Worm (Caenorhabditis elegans): ENCODE measurements around the gene ppt-1.

The ppt-1 gene

ce11 chrV:6661658-6662057 is 35.5 kb upstream of the ppt-1 start:
- TF ChIP-seq nhr-71 (tag; optimal IDR thresholded peaks at IDR 0.05) = peak; percentile 71
- peak; percentile 58 for TF ChIP-seq unc-86 (tag; optimal IDR thresholded peaks at IDR 0.05)
- TF ChIP-seq dsc-1 (tag; optimal IDR thresholded peaks at IDR 0.05) = peak; percentile 91
- no peak for TF ChIP-seq nhr-12 (tag; optimal IDR thresholded peaks at IDR 0.05)
- peak; percentile 74 for TF ChIP-seq lin-14 (GFP tag; optimal IDR thresholded peaks at IDR 0.05)
- no peak for TF ChIP-seq sptf-1 (tag; optimal IDR thresholded peaks at IDR 0.05)
- peak; percentile 28 for TF ChIP-seq fkh-8 (tag; optimal IDR thresholded peaks at IDR 0.05)
- no peak for TF ChIP-seq rnt-1 (tag; optimal IDR thresholded peaks at IDR 0.05)
- peak; percentile 41 for TF ChIP-seq sox-4 (tag; optimal IDR thresholded peaks at IDR 0.05)
- TF ChIP-seq irx-1 (tag; optimal IDR thresholded peaks at IDR 0.05) = no peak
- TF ChIP-seq blmp-1 (tag; optimal IDR thresholded peaks at IDR 0.05) = no peak
- TF ChIP-seq fkh-10 (GFP tag; optimal IDR thresholded peaks at IDR 0.05) = peak; percentile 14
- peak; percentile 30 for TF ChIP-seq pax-3 (tag; optimal IDR thresholded peaks at IDR 0.05)
- peak; percentile 56 for TF ChIP-seq nhr-47 (tag; optimal IDR thresholded peaks at IDR 0.05)
- no peak for TF ChIP-seq fos-1 (tag; optimal IDR thresholded peaks at IDR 0.05)
- peak; percentile 8 for TF ChIP-seq xbp-1 (tag; optimal IDR thresholded peaks at IDR 0.05)
- peak; percentile 8 for TF ChIP-seq swsn-7 (tag; optimal IDR thresholded peaks at IDR 0.05)
- peak; percentile 13 to 24 for TF ChIP-seq lsy-2 (tag; optimal IDR thresholded peaks at IDR 0.05)
- no peak for TF ChIP-seq lin-35 (GFP tag; optimal IDR thresholded peaks at IDR 0.05)

DNA sequence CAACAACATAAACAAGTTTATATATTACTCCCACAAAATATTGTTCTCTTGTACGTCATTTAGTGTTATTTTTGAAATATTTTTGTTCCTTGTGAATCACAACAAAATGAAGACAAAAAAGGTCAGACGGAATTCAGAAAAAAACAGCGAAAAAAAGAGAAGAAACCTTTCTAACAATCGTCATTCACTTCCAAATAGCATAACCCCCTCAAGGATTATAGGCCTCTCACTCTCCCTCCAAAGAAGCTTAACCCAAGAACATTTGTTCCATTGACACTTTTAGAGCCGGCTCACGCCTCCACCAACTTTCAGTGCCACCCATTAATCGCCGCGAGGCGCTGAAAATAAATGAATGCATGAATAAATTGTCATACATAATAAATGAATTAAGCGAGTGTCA is 33.4 kb upstream of the ppt-1 start:
- TF ChIP-seq ceh-63 (GFP tag; optimal IDR thresholded peaks at IDR 0.05) = no peak
- no peak for TF ChIP-seq sptf-1 (tag; optimal IDR thresholded peaks at IDR 0.05)
- no peak for TF ChIP-seq nhr-11 (tag; optimal IDR thresholded peaks at IDR 0.05)
- TF ChIP-seq ces-1 (GFP tag; optimal IDR thresholded peaks at IDR 0.05) = no peak
- TF ChIP-seq egl-27 (tag; optimal IDR thresholded peaks at IDR 0.05) = no peak
- TF ChIP-seq elt-2 (tag; optimal IDR thresholded peaks at IDR 0.05) = no peak
- TF ChIP-seq skn-1 (tag; optimal IDR thresholded peaks at IDR 0.05) = no peak
- no peak for TF ChIP-seq ztf-11 (tag; optimal IDR thresholded peaks at IDR 0.05)
- TF ChIP-seq sox-4 (tag; optimal IDR thresholded peaks at IDR 0.05) = no peak
- no peak for TF ChIP-seq C16A3.4 (tag; optimal IDR thresholded peaks at IDR 0.05)
- no peak for TF ChIP-seq nhr-71 (tag; optimal IDR thresholded peaks at IDR 0.05)
- no peak for TF ChIP-seq unc-130 (tag; optimal IDR thresholded peaks at IDR 0.05)
- TF ChIP-seq rnt-1 (tag; optimal IDR thresholded peaks at IDR 0.05) = no peak
- no peak for TF ChIP-seq tlp-1 (tag; optimal IDR thresholded peaks at IDR 0.05)

ce11 chrV:6658765-6659164 is 32.6 kb upstream of the ppt-1 start:
- TF ChIP-seq C04F5.9 (tag; optimal IDR thresholded peaks at IDR 0.05) (no peak), nhr-237 (tag; optimal IDR thresholded peaks at IDR 0.05) (no peak), mef-2 (tag; optimal IDR thresholded peaks at IDR 0.05) (no peak), nhr-90 (tag; optimal IDR thresholded peaks at IDR 0.05; ENCODE audit: poor library complexity) (no peak), elt-2 (tag; optimal IDR thresholded peaks at IDR 0.05) (no peak), sptf-1 (tag; optimal IDR thresholded peaks at IDR 0.05) (no peak), nhr-11 (tag; optimal IDR thresholded peaks at IDR 0.05) (no peak), pqm-1 (tag; optimal IDR thresholded peaks at IDR 0.05) (no peak), unc-30 (tag; optimal IDR thresholded peaks at IDR 0.05) (no peak), pax-3 (tag; optimal IDR thresholded peaks at IDR 0.05) (peak; percentile 22), snpc-4 (tag; optimal IDR thresholded peaks at IDR 0.05) (peak; percentile 46), nhr-85 (tag) (no peak), mab-9 (GFP tag; IDR thresholded peaks at IDR 0.05) (no peak), egl-27 (tag; optimal IDR thresholded peaks at IDR 0.05) (no peak), aha-1 (tag; optimal IDR thresholded peaks at IDR 0.05) (no peak), aly-2 (tag; optimal IDR thresholded peaks at IDR 0.05) (no peak), F16B12.6 (tag; optimal IDR thresholded peaks at IDR 0.05) (no peak), mep-1 (tag; optimal IDR thresholded peaks at IDR 0.05) (peak; percentile 23), ceh-82 (tag; optimal IDR thresholded peaks at IDR 0.05) (peak; percentile 72 to 99 (median 91)), ces-1 (GFP tag; optimal IDR thresholded peaks at IDR 0.05) (no peak), swsn-7 (tag; optimal IDR thresholded peaks at IDR 0.05) (peak; percentile 35), lin-13 (GFP tag; optimal IDR thresholded peaks at IDR 0.05) (no peak), lin-35 (GFP tag; optimal IDR thresholded peaks at IDR 0.05) (peak in 1 of 2 experiments; percentile 35), ceh-88 (GFP tag; IDR thresholded peaks at IDR 0.05) (no peak), sup-37 (GFP tag; optimal IDR thresholded peaks at IDR 0.05) (no peak), zag-1 (tag; optimal IDR thresholded peaks at IDR 0.05) (no peak), lin-15B (tag; optimal IDR thresholded peaks at IDR 0.05) (no peak), unc-98 (GFP tag; IDR thresholded peaks at IDR 0.05) (no peak), hpl-2 (GFP tag; optimal IDR thresholded peaks at IDR 0.05) (no peak), ama-1 (optimal IDR thresholded peaks at IDR 0.05) (no peak), blmp-1 (tag; optimal IDR thresholded peaks at IDR 0.05) (no peak)
